Worm (Caenorhabditis elegans): Measurements from ENCODE around the gene cdc-50.B.

ce11 chrIV:8740952-8741438 is 23.7 kb upstream of the cdc-50.B start, which contains the start of gene F21D5.6:
- TF ChIP-seq egrh-3 (GFP tag; IDR thresholded peaks at IDR 0.05) (no peak), pha-4 (tag; optimal IDR thresholded peaks at IDR 0.05) (no peak), Y79H2A.3 (GFP tag; conservative IDR thresholded peaks at IDR 0.05) (no peak), B0035.1 (tag; optimal IDR thresholded peaks at IDR 0.05) (no peak), fkh-3 (tag; optimal IDR thresholded peaks at IDR 0.05) (no peak), snpc-4 (GFP tag; optimal IDR thresholded peaks at IDR 0.05) (no peak), snpc-4 (tag; optimal IDR thresholded peaks at IDR 0.05) (no peak), dpl-1 (GFP tag; optimal IDR thresholded peaks at IDR 0.05) (no peak), Y95B8A.8 (GFP tag; IDR thresholded peaks at IDR 0.05) (no peak), F49E8.2 (tag; optimal IDR thresholded peaks at IDR 0.05; ENCODE audit: insufficient read depth) (no peak), mxl-1 (tag; optimal IDR thresholded peaks at IDR 0.05) (no peak), ZK185.1 (tag; optimal IDR thresholded peaks at IDR 0.05; ENCODE audit: poor library complexity, severe bottlenecking) (no peak)

Measured in whole organism, young adult.